Worm (Caenorhabditis elegans) whole organism, L4 larva: ENCODE results near the gene fubl-3.
A peak's percentile ranks its signal among the peaks of the same experiment; 100 is the strongest.

Source experiments
- D1046.2 ChIP-seq: fragments of 200-800 bp; sonication (Bioruptor generic); IDR thresholded peaks from 2 replicates; pipeline ENCODE4 v1.3.6; 2022; ENCODE audit warnings: missing genetic modification characterization, missing compliant biosample characterization
- F44E2.7 ChIP-seq: fragments of 200-800 bp; sonication (Bioruptor generic); IDR thresholded peaks from 2 replicates; pipeline ENCODE4 v2.1.2; 2022; ENCODE audit warnings: missing genetic modification characterization, missing compliant biosample characterization
- R02D3.7 ChIP-seq: fragments of 150-350 bp; sonication (generic microtip); optimal IDR thresholded peaks from 3 replicates; lab custom pipeline; 2014; ENCODE audit warnings: missing biosample characterization, missing genetic modification characterization
- T26A8.4 ChIP-seq: fragments of 200-800 bp; sonication (Bioruptor generic); IDR thresholded peaks from 2 replicates; pipeline ENCODE4 v1.3.6; 2022; ENCODE audit warnings: missing genetic modification characterization, missing compliant biosample characterization
- Y5F2A.4 ChIP-seq: fragments of 200-800 bp; sonication (Bioruptor generic); optimal IDR thresholded peaks from 2 replicates; lab custom pipeline; 2018; ENCODE audit warnings: mild to moderate bottlenecking, missing genetic modification characterization, missing compliant biosample characterization
- aha-1 ChIP-seq: fragments of 150-350 bp; peaks from one replicate; lab custom pipeline; 2014; ENCODE audit warnings: missing biosample characterization, missing genetic modification characterization
- ama-1 ChIP-seq: fragments of 150-350 bp; optimal IDR thresholded peaks from 2 replicates; lab custom pipeline; 2014; ENCODE audit warnings: inconsistent platforms, mixed read lengths
- ceh-28 ChIP-seq: fragments of 150-350 bp; optimal IDR thresholded peaks from 2 replicates; lab custom pipeline; 2014; ENCODE audit warnings: missing biosample characterization, missing genetic modification reagents, missing genetic modification characterization
- cey-2 ChIP-seq: sonication (generic microtip); optimal IDR thresholded peaks from 3 replicates; lab custom pipeline; 2017; ENCODE audit warnings: missing genetic modification characterization, mild to moderate bottlenecking, missing compliant biosample characterization, antibody characterized with exemption, borderline replicate concordance; ENCODE audit not compliant: insufficient read depth
- ctbp-1 ChIP-seq: fragments of 200-800 bp; sonication (Bioruptor generic); IDR thresholded peaks from 2 replicates; pipeline ENCODE4 v1.3.6; 2022; ENCODE audit warnings: missing genetic modification reagents, missing genetic modification characterization, missing compliant biosample characterization
- daf-16 ChIP-seq, 3 experiments: sonication (generic microtip); optimal IDR thresholded peaks; 2 replicates each; lab custom pipeline; 2016 to 2017; ENCODE audit warnings: missing genetic modification characterization in 3 of 3, missing genetic modification reagents in 3 of 3, mild to moderate bottlenecking in 2 of 3, missing compliant biosample characterization in 2 of 3, missing biosample characterization in 1 of 3, moderate library complexity in 1 of 3
- daf-19 ChIP-seq: fragments of 200-800 bp; sonication (Bioruptor generic); conservative IDR thresholded peaks from 2 replicates; pipeline ENCODE4 v1.3.6; 2022; ENCODE audit warnings: missing genetic modification characterization, missing compliant biosample characterization
- dmd-6 ChIP-seq: fragments of 200-800 bp; sonication (Bioruptor generic); IDR thresholded peaks from 2 replicates; pipeline ENCODE4 v1.3.6; 2022; ENCODE audit warnings: missing genetic modification reagents, missing genetic modification characterization, missing compliant biosample characterization
- dpl-1 ChIP-seq: fragments of 150-350 bp; optimal IDR thresholded peaks from 2 replicates; lab custom pipeline; 2014; ENCODE audit warnings: missing biosample characterization, missing genetic modification reagents, missing genetic modification characterization
- duxl-1 ChIP-seq: sonication (generic microtip); optimal IDR thresholded peaks from 2 replicates; lab custom pipeline; 2016; ENCODE audit warnings: mild to moderate bottlenecking, missing genetic modification characterization, moderate library complexity, missing compliant biosample characterization; ENCODE audit not compliant: poor library complexity
- dve-1 ChIP-seq: sonication (generic microtip); optimal IDR thresholded peaks from 2 replicates; lab custom pipeline; 2017; ENCODE audit warnings: antibody characterized with exemption, mild to moderate bottlenecking, missing genetic modification characterization, missing compliant biosample characterization; ENCODE audit not compliant: insufficient read depth
- hlh-11 ChIP-seq: fragments of 200-800 bp; sonication (Bioruptor generic); optimal IDR thresholded peaks from 2 replicates; lab custom pipeline; 2018; ENCODE audit warnings: mild to moderate bottlenecking, missing genetic modification characterization, missing compliant biosample characterization
- hlh-30 ChIP-seq: sonication (generic microtip); optimal IDR thresholded peaks from 2 replicates; lab custom pipeline; 2017; ENCODE audit warnings: antibody characterized with exemption, mild to moderate bottlenecking, missing genetic modification characterization, missing compliant biosample characterization; ENCODE audit not compliant: insufficient read depth
- hmg-1.1 ChIP-seq: fragments of 200-800 bp; sonication (Bioruptor generic); IDR thresholded peaks from 2 replicates; pipeline ENCODE4 v1.3.6; 2022; ENCODE audit warnings: missing genetic modification reagents, missing genetic modification characterization, missing compliant biosample characterization
- jun-1 ChIP-seq: fragments of 150-350 bp; optimal IDR thresholded peaks from 2 replicates; lab custom pipeline; 2014; ENCODE audit warnings: missing biosample characterization, missing genetic modification reagents, missing genetic modification characterization
- lin-1 ChIP-seq: fragments of 200-800 bp; sonication (Bioruptor generic); IDR thresholded peaks from 2 replicates; pipeline ENCODE4 v1.3.6; 2022; ENCODE audit warnings: missing genetic modification reagents, missing genetic modification characterization, missing compliant biosample characterization
- lin-29 ChIP-seq: fragments of 200-800 bp; sonication (Bioruptor generic); IDR thresholded peaks from 2 replicates; pipeline ENCODE4 v1.3.6; 2022; ENCODE audit warnings: missing genetic modification reagents, missing genetic modification characterization, missing compliant biosample characterization
- lsy-2 ChIP-seq, 2 experiments: fragments of 150-350 bp in 1 of 2; sonication (generic microtip) in 1 of 2; optimal IDR thresholded peaks; 2 replicates each; lab custom pipeline; 2014 to 2017; ENCODE audit warnings: missing biosample characterization in 2 of 2, missing genetic modification characterization in 2 of 2
- madf-9 ChIP-seq: fragments of 200-800 bp; sonication (Bioruptor generic); conservative IDR thresholded peaks from 2 replicates; pipeline ENCODE4 v1.3.6; 2022; ENCODE audit warnings: missing genetic modification reagents, missing genetic modification characterization, missing compliant biosample characterization
- mdl-1 ChIP-seq, 2 experiments: fragments of 150-350 bp in 1 of 2; sonication (generic microtip) in 1 of 2; optimal IDR thresholded peaks; 2 replicates each; lab custom pipeline; 2014 to 2017; ENCODE audit warnings: missing biosample characterization in 2 of 2, missing genetic modification characterization in 2 of 2
- mes-2 ChIP-seq: sonication (generic microtip); optimal IDR thresholded peaks from 2 replicates; lab custom pipeline; 2016; ENCODE audit warnings: missing genotype, mild to moderate bottlenecking, missing genetic modification characterization, missing compliant biosample characterization; ENCODE audit not compliant: poor library complexity, severe bottlenecking
- nhr-28 ChIP-seq: fragments of 150-350 bp; optimal IDR thresholded peaks from 2 replicates; lab custom pipeline; 2014; ENCODE audit warnings: missing biosample characterization, missing genetic modification characterization
- nhr-48 ChIP-seq: sonication (generic microtip); optimal IDR thresholded peaks from 2 replicates; lab custom pipeline; 2016; ENCODE audit warnings: mild to moderate bottlenecking, missing genetic modification characterization, missing compliant biosample characterization
- nhr-77 ChIP-seq: fragments of 150-350 bp; optimal IDR thresholded peaks from 2 replicates; lab custom pipeline; 2014; ENCODE audit warnings: missing biosample characterization, missing genetic modification characterization
- pqm-1 ChIP-seq: sonication (generic microtip); optimal IDR thresholded peaks from 2 replicates; lab custom pipeline; 2017; ENCODE audit warnings: missing biosample characterization, missing genetic modification characterization
- rbr-2 ChIP-seq: sonication (generic microtip); optimal IDR thresholded peaks from 2 replicates; lab custom pipeline; 2016; ENCODE audit warnings: missing genotype, missing genetic modification characterization, missing compliant biosample characterization
- set-16 ChIP-seq: fragments of 200-800 bp; sonication (Bioruptor generic); IDR thresholded peaks from 2 replicates; pipeline ENCODE4 v1.3.6; 2022; ENCODE audit warnings: missing genetic modification reagents, missing genetic modification characterization, missing compliant biosample characterization

The fubl-3 gene

ce11 chrX:17461958-17462357 lies 27.7 kb downstream of the fubl-3 start:
- TF ChIP-seq mes-2 (peak; percentile 16), nhr-28 (tag; lab: Kevin White, UChicago) (no peak), daf-19 (GFP tag; lab: Robert Waterston, UW) (no peak), daf-16 (GFP tag; optimal IDR thresholded peaks at IDR 0.05; lab: Kevin White, UChicago) (peak in 1 of 2 experiments; percentile 34), daf-16 (tag; optimal IDR thresholded peaks at IDR 0.05; lab: Kevin White, UChicago) (no peak), lsy-2 (tag; optimal IDR thresholded peaks at IDR 0.05; lab: Kevin White, UChicago) (peak in 1 of 2 experiments; percentile 0)

- TF ChIP-seq ama-1 (lab: Kevin White, UChicago): no peak
- peak; percentile 9 for TF ChIP-seq rbr-2 (tag; lab: Kevin White, UChicago)
- TF ChIP-seq T26A8.4 (GFP tag; lab: Robert Waterston, UW): no peak
- TF ChIP-seq nhr-28 (tag; lab: Kevin White, UChicago): no peak
- no peak for TF ChIP-seq dve-1
- no peak for TF ChIP-seq R02D3.7 (tag; lab: Kevin White, UChicago)
- TF ChIP-seq lin-1: no peak
- TF ChIP-seq madf-9 (GFP tag; lab: Robert Waterston, UW): no peak
- TF ChIP-seq Y5F2A.4 (GFP tag; lab: Kevin White, UChicago): no peak
- TF ChIP-seq aha-1: peak; percentile 8
- no peak for TF ChIP-seq mdl-1 (tag; optimal IDR thresholded peaks at IDR 0.05; lab: Kevin White, UChicago)
- TF ChIP-seq jun-1: no peak
- TF ChIP-seq dpl-1 (GFP tag; lab: Kevin White, UChicago): no peak
- TF ChIP-seq set-16 (GFP tag; lab: Robert Waterston, UW): 0 out of 2 replicates have a peak, but pooled peaks have one; percentile 7
- no peak for TF ChIP-seq ceh-28 (tag; lab: Kevin White, UChicago)
Observed at ce11 chrX:17464801-17465200, 30.6 kb downstream of the fubl-3 start, which contains the start of gene slc-17.1. slc-17.1 (minus strand) TSS chrX:17464901.

- TF ChIP-seq dmd-6 (GFP tag; lab: Robert Waterston, UW) (peak; percentile 24; the same call in 1 of the 2 replicates), lsy-2 (tag; optimal IDR thresholded peaks at IDR 0.05; lab: Kevin White, UChicago) (peak in 1 of 2 experiments; percentile 62), D1046.2 (GFP tag; lab: Robert Waterston, UW) (no peak), ctbp-1 (GFP tag; lab: Robert Waterston, UW) (0 out of 2 replicates have a peak, but pooled peaks have one; percentile 14), dve-1 (peak; percentile 18), hmg-1.1 (GFP tag; lab: Robert Waterston, UW) (0 out of 2 replicates have a peak, but pooled peaks have one; percentile 9)
Observed at ce11 chrX:17466615-17467014, 32.4 kb downstream of the fubl-3 start, which contains the start of gene ZK54.3. ZK54.3 (minus strand) TSS chrX:17467005.

- TF ChIP-seq aha-1 (peak; percentile 92), dmd-6 (GFP tag; lab: Robert Waterston, UW) (no peak), nhr-28 (tag; lab: Kevin White, UChicago) (no peak)
Observed at ce11 chrX:17468483-17468882, 34.2 kb downstream of the fubl-3 start.

ce11 chrX:17471703-17472102 lies 37.5 kb downstream of the fubl-3 start:
- TF ChIP-seq lin-29 (no peak), nhr-77 (tag; lab: Kevin White, UChicago) (peak; percentile 45), nhr-28 (tag; lab: Kevin White, UChicago) (peak; percentile 62), daf-16 (GFP tag; optimal IDR thresholded peaks at IDR 0.05; lab: Kevin White, UChicago) (no peak), daf-16 (tag; optimal IDR thresholded peaks at IDR 0.05; lab: Kevin White, UChicago) (peak; percentile 78), F44E2.7 (GFP tag; lab: Robert Waterston, UW) (no peak), cey-2 (tag; lab: Kevin White, UChicago) (no peak), madf-9 (GFP tag; lab: Robert Waterston, UW) (no peak), hlh-11 (peak; percentile 65), nhr-48 (tag; lab: Kevin White, UChicago) (peak; percentile 5), duxl-1 (no peak), mdl-1 (tag; optimal IDR thresholded peaks at IDR 0.05; lab: Kevin White, UChicago) (peak; percentile 33 to 56), dmd-6 (GFP tag; lab: Robert Waterston, UW) (peak; percentile 69), pqm-1 (peak; percentile 84), dve-1 (peak; percentile 68), hlh-30 (tag; lab: Kevin White, UChicago) (peak; percentile 51)
